Worm (Caenorhabditis elegans) whole organism, L4 larva: ENCODE measurements around the gene T26A5.2.

Source experiments
- F26F4.8 ChIP-seq: fragments of 200-800 bp; sonication (Bioruptor generic); conservative IDR thresholded peaks from 2 replicates; pipeline ENCODE4 v1.3.6; 2022; ENCODE audit warnings: missing genetic modification characterization, missing compliant biosample characterization
- F37D6.2 ChIP-seq: sonication (generic microtip); optimal IDR thresholded peaks from 2 replicates; lab custom pipeline; 2016; ENCODE audit warnings: mild to moderate bottlenecking, missing genetic modification characterization, missing compliant biosample characterization
- F49E8.2 ChIP-seq: sonication (generic microtip); optimal IDR thresholded peaks from 2 replicates; lab custom pipeline; 2016; ENCODE audit warnings: missing compliant biosample characterization, mild to moderate bottlenecking, missing genetic modification characterization, borderline replicate concordance
- T20F7.1 ChIP-seq: fragments of 200-800 bp; sonication (Bioruptor generic); optimal IDR thresholded peaks from 2 replicates; lab custom pipeline; 2018; ENCODE audit warnings: mild to moderate bottlenecking, missing genetic modification characterization, missing compliant biosample characterization
- Y48G9A.11 ChIP-seq: fragments of 200-800 bp; sonication (Bioruptor generic); IDR thresholded peaks from 2 replicates; pipeline ENCODE4 v1.3.6; 2022; ENCODE audit warnings: missing genetic modification reagents, missing genetic modification characterization, missing compliant biosample characterization
- Y75B8A.6 ChIP-seq: fragments of 200-800 bp; sonication (Bioruptor generic); IDR thresholded peaks from 2 replicates; pipeline ENCODE4 v1.3.6; 2022; ENCODE audit warnings: missing genetic modification reagents, missing genetic modification characterization, missing compliant biosample characterization
- ZK337.2 ChIP-seq: fragments of 200-800 bp; sonication (Bioruptor generic); IDR thresholded peaks from 2 replicates; pipeline ENCODE4 v1.3.6; 2022; ENCODE audit warnings: missing genetic modification reagents, missing genetic modification characterization, missing compliant biosample characterization
- aha-1 ChIP-seq: fragments of 150-350 bp; peaks from one replicate; lab custom pipeline; 2014; ENCODE audit warnings: missing biosample characterization, missing genetic modification characterization
- ama-1 ChIP-seq: fragments of 150-350 bp; optimal IDR thresholded peaks from 2 replicates; lab custom pipeline; 2014; ENCODE audit warnings: inconsistent platforms, mixed read lengths
- ceh-32 ChIP-seq: sonication (generic microtip); optimal IDR thresholded peaks from 2 replicates; lab custom pipeline; 2016; ENCODE audit warnings: mild to moderate bottlenecking, missing genetic modification characterization, missing compliant biosample characterization; ENCODE audit not compliant: poor library complexity
- cey-2 ChIP-seq: sonication (generic microtip); optimal IDR thresholded peaks from 3 replicates; lab custom pipeline; 2017; ENCODE audit warnings: missing genetic modification characterization, mild to moderate bottlenecking, missing compliant biosample characterization, antibody characterized with exemption, borderline replicate concordance; ENCODE audit not compliant: insufficient read depth
- daf-16 ChIP-seq, 3 experiments: sonication (generic microtip); optimal IDR thresholded peaks; 2 replicates each; lab custom pipeline; 2016 to 2017; ENCODE audit warnings: missing genetic modification characterization in 3 of 3, missing genetic modification reagents in 3 of 3, mild to moderate bottlenecking in 2 of 3, missing compliant biosample characterization in 2 of 3, missing biosample characterization in 1 of 3, moderate library complexity in 1 of 3
- daf-19 ChIP-seq: fragments of 200-800 bp; sonication (Bioruptor generic); conservative IDR thresholded peaks from 2 replicates; pipeline ENCODE4 v1.3.6; 2022; ENCODE audit warnings: missing genetic modification characterization, missing compliant biosample characterization
- daf-8 ChIP-seq: fragments of 200-800 bp; sonication (Bioruptor generic); IDR thresholded peaks from 2 replicates; pipeline ENCODE4 v1.3.6; 2022; ENCODE audit warnings: missing genetic modification characterization, missing compliant biosample characterization
- dpl-1 ChIP-seq: fragments of 150-350 bp; optimal IDR thresholded peaks from 2 replicates; lab custom pipeline; 2014; ENCODE audit warnings: missing biosample characterization, missing genetic modification reagents, missing genetic modification characterization
- fos-1 ChIP-seq: fragments of 150-350 bp; optimal IDR thresholded peaks from 2 replicates; lab custom pipeline; 2014; ENCODE audit warnings: missing biosample characterization, missing genetic modification characterization
- hlh-11 ChIP-seq: fragments of 200-800 bp; sonication (Bioruptor generic); optimal IDR thresholded peaks from 2 replicates; lab custom pipeline; 2018; ENCODE audit warnings: mild to moderate bottlenecking, missing genetic modification characterization, missing compliant biosample characterization
- hmg-1.1 ChIP-seq: fragments of 200-800 bp; sonication (Bioruptor generic); IDR thresholded peaks from 2 replicates; pipeline ENCODE4 v1.3.6; 2022; ENCODE audit warnings: missing genetic modification reagents, missing genetic modification characterization, missing compliant biosample characterization
- jun-1 ChIP-seq: fragments of 150-350 bp; optimal IDR thresholded peaks from 2 replicates; lab custom pipeline; 2014; ENCODE audit warnings: missing biosample characterization, missing genetic modification reagents, missing genetic modification characterization
- lin-1 ChIP-seq: fragments of 200-800 bp; sonication (Bioruptor generic); IDR thresholded peaks from 2 replicates; pipeline ENCODE4 v1.3.6; 2022; ENCODE audit warnings: missing genetic modification reagents, missing genetic modification characterization, missing compliant biosample characterization
- lin-15B ChIP-seq: fragments of 150-350 bp; sonication (generic microtip); optimal IDR thresholded peaks from 3 replicates; lab custom pipeline; 2014; ENCODE audit warnings: missing biosample characterization, missing genetic modification characterization
- madf-5 ChIP-seq, 2 experiments: fragments of 200-800 bp; sonication (Bioruptor generic); IDR thresholded peaks; 2 replicates each; pipeline ENCODE4 v1.3.6; 2022; ENCODE audit warnings: missing compliant biosample characterization in 2 of 2, missing genetic modification characterization in 2 of 2
- mdl-1 ChIP-seq, 2 experiments: fragments of 150-350 bp in 1 of 2; sonication (generic microtip) in 1 of 2; optimal IDR thresholded peaks; 2 replicates each; lab custom pipeline; 2014 to 2017; ENCODE audit warnings: missing biosample characterization in 2 of 2, missing genetic modification characterization in 2 of 2
- nhr-10 ChIP-seq: fragments of 150-350 bp; optimal IDR thresholded peaks from 2 replicates; lab custom pipeline; 2014; ENCODE audit warnings: missing biosample characterization, missing genetic modification characterization
- nhr-102 ChIP-seq: sonication (generic microtip); optimal IDR thresholded peaks from 2 replicates; lab custom pipeline; 2016; ENCODE audit warnings: mild to moderate bottlenecking, missing genetic modification characterization, moderate library complexity, missing compliant biosample characterization
- nhr-11 ChIP-seq: fragments of 150-350 bp; optimal IDR thresholded peaks from 2 replicates; lab custom pipeline; 2014; ENCODE audit warnings: missing biosample characterization, missing genetic modification characterization
- nhr-111 ChIP-seq: fragments of 200-800 bp; sonication (Bioruptor generic); optimal IDR thresholded peaks from 2 replicates; lab custom pipeline; 2018; ENCODE audit warnings: mild to moderate bottlenecking, missing genetic modification characterization, missing compliant biosample characterization
- nhr-6 ChIP-seq: fragments of 150-350 bp; optimal IDR thresholded peaks from 2 replicates; lab custom pipeline; 2014; ENCODE audit warnings: missing biosample characterization, missing genetic modification characterization
- nhr-77 ChIP-seq: fragments of 150-350 bp; optimal IDR thresholded peaks from 2 replicates; lab custom pipeline; 2014; ENCODE audit warnings: missing biosample characterization, missing genetic modification characterization
- pha-4 ChIP-seq, 2 experiments: fragments of 150-350 bp in 1 of 2; fragments of 200-800 bp in 1 of 2; sonication (Bioruptor generic) in 1 of 2; IDR thresholded peaks in 1 of 2; optimal IDR thresholded peaks in 1 of 2; 2 replicates each; pipeline versions ENCODE4 v1.3.6 to Lab custom; 2014 to 2022; ENCODE audit warnings: missing genetic modification characterization in 2 of 2, missing genetic modification reagents in 2 of 2, missing biosample characterization in 1 of 2, missing compliant biosample characterization in 1 of 2
- php-3 ChIP-seq: fragments of 200-800 bp; sonication (Bioruptor generic); IDR thresholded peaks from 2 replicates; pipeline ENCODE4 v1.3.6; 2022; ENCODE audit warnings: missing genetic modification reagents, missing genetic modification characterization, missing compliant biosample characterization
- rbr-2 ChIP-seq: sonication (generic microtip); optimal IDR thresholded peaks from 2 replicates; lab custom pipeline; 2016; ENCODE audit warnings: missing genotype, missing genetic modification characterization, missing compliant biosample characterization
- saeg-2 ChIP-seq: fragments of 200-800 bp; sonication (Bioruptor generic); IDR thresholded peaks from 2 replicates; pipeline ENCODE4 v1.3.6; 2022; ENCODE audit warnings: missing genetic modification reagents, missing genetic modification characterization, missing compliant biosample characterization
- snpc-1.2 ChIP-seq: fragments of 200-800 bp; sonication (Bioruptor generic); IDR thresholded peaks from 2 replicates; pipeline ENCODE4 v1.3.6; 2022; ENCODE audit warnings: missing genetic modification reagents, missing genetic modification characterization, missing compliant biosample characterization
- spr-1 ChIP-seq: sonication (generic microtip); optimal IDR thresholded peaks from 2 replicates; lab custom pipeline; 2016; ENCODE audit warnings: mild to moderate bottlenecking, missing genetic modification characterization, missing compliant biosample characterization

The T26A5.2 gene

ce11 chrIII:6447521-6447920 lies 19.6 kb upstream of the T26A5.2 start (continued):
- no peak for TF ChIP-seq F49E8.2 (tag; lab: Kevin White, UChicago)
- TF ChIP-seq spr-1, result no peak
- no peak for TF ChIP-seq nhr-111 (GFP tag; lab: Kevin White, UChicago)
- TF ChIP-seq cey-2 (tag; lab: Kevin White, UChicago), result peak; percentile 24
- TF ChIP-seq hmg-1.1 (GFP tag; lab: Robert Waterston, UW), result peak; percentile 54
- no peak for TF ChIP-seq saeg-2 (GFP tag; lab: Robert Waterston, UW)
- TF ChIP-seq dpl-1 (GFP tag; lab: Kevin White, UChicago), result peak; percentile 33
- TF ChIP-seq F26F4.8 (GFP tag; lab: Robert Waterston, UW), result no peak
- TF ChIP-seq mdl-1 (tag; optimal IDR thresholded peaks at IDR 0.05; lab: Kevin White, UChicago), result peak; percentile 57 to 93
- TF ChIP-seq nhr-6 (tag; lab: Kevin White, UChicago), result peak; percentile 33
- peak; percentile 39; the same call in 1 of the 2 replicates for TF ChIP-seq lin-1 (GFP tag; lab: Robert Waterston, UW)
- TF ChIP-seq jun-1, result peak; percentile 36
- TF ChIP-seq fos-1 (tag; lab: Kevin White, UChicago), result no peak
- TF ChIP-seq daf-16 (GFP tag; optimal IDR thresholded peaks at IDR 0.05; lab: Kevin White, UChicago), result peak; percentile 51 to 55
- TF ChIP-seq daf-16 (tag; optimal IDR thresholded peaks at IDR 0.05; lab: Kevin White, UChicago), result peak; percentile 57
- peak; percentile 89 for TF ChIP-seq hlh-11 (tag; lab: Kevin White, UChicago)
- TF ChIP-seq nhr-11, result peak; percentile 78
- no peak for TF ChIP-seq ceh-32 (tag; lab: Kevin White, UChicago)

ce11 chrIII:6449854-6450253 lies 17.3 kb upstream of the T26A5.2 start:
- TF ChIP-seq nhr-102 (tag; lab: Kevin White, UChicago) (peak; percentile 4), aha-1 (tag; lab: Kevin White, UChicago) (peak; percentile 96), F37D6.2 (no peak)

ce11 chrIII:6450596-6450995 lies 16.5 kb upstream of the T26A5.2 start, which contains the start of gene T26A5.6:
Gene T26A5.6, minus strand, starts transcription at chrIII:6450696.
- no peak for TF ChIP-seq madf-5 (GFP tag; IDR thresholded peaks at IDR 0.05; lab: Robert Waterston, UW)
- TF ChIP-seq F49E8.2 (tag; lab: Kevin White, UChicago), result no peak
- TF ChIP-seq lin-15B (tag; lab: Kevin White, UChicago), result no peak
- TF ChIP-seq daf-19 (GFP tag; lab: Robert Waterston, UW), result no peak
- TF ChIP-seq cey-2 (tag; lab: Kevin White, UChicago), result no peak
- no peak for TF ChIP-seq F37D6.2
- no peak for TF ChIP-seq ama-1

- TF ChIP-seq php-3, result no peak
- no peak for TF ChIP-seq nhr-10 (tag; lab: Kevin White, UChicago)
- TF ChIP-seq Y75B8A.6, result no peak
- no peak for TF ChIP-seq daf-8 (GFP tag; lab: Robert Waterston, UW)
- TF ChIP-seq pha-4 (GFP tag; IDR thresholded peaks at IDR 0.05; lab: Robert Waterston, UW), result no peak
- no peak for TF ChIP-seq pha-4 (tag; optimal IDR thresholded peaks at IDR 0.05; lab: Kevin White, UChicago)
- TF ChIP-seq nhr-77 (tag; lab: Kevin White, UChicago), result no peak
- no peak for TF ChIP-seq rbr-2 (tag; lab: Kevin White, UChicago)
- no peak for TF ChIP-seq cey-2 (tag; lab: Kevin White, UChicago)
- TF ChIP-seq ZK337.2, result no peak
- TF ChIP-seq Y48G9A.11 (GFP tag; lab: Robert Waterston, UW), result no peak
- no peak for TF ChIP-seq T20F7.1
- no peak for TF ChIP-seq snpc-1.2 (GFP tag; lab: Robert Waterston, UW)
- no peak for TF ChIP-seq lin-15B (tag; lab: Kevin White, UChicago)
- TF ChIP-seq, all 104 proteins: peak for 0
Measured at ce11 chrIII:6452278-6452677, 14.8 kb upstream of the T26A5.2 start, which contains the start of gene set-1. Gene set-1, minus strand, starts transcription at chrIII:6452378.
